Fruit fly (Drosophila melanogaster): ENCODE measurements around the gene Cralbp.

DNA sequence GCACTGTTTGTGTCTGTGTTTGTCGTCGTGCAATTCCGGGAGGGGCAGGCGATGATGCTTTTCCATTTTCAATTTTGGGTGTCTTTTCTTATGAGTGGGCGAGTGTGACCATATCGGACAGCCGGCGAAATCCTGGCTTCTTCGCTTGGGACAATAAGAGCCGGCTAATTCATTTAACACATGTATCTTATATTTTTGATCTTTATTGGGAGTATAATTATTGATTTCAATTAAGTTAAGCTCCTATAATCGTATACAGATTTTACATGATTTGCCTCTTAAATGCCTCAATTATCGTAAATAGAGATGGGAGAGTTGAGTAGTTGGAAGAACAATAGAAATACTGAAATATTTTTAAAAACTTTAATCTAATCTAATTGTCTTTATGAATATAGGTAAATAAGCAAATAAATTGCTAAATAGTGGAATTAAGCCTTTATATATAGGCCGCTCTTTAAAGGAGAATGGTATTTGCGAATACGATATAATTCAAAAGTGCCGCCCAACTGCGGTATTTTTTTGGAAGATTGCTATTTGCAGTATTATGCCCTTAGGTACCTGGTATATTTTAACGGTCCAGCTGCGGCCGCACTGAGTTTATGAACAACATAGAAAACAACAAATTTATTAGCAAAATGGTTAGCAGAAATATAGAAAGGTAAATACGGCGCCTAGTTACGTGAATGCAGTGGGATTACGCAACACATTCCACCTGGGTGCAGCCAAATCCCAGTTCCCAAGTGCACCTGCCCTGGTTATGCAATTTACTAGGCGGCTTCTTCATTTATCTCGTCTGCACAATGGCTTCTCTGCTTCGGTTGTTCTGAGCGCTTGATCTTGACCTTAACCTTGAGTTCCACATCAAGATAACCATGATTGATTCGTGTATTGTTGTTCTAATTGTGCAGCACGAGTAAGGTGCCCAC lies 6.8 kb downstream of the Cralbp start, which contains the start of the genes Myt1, PGRP-LD and Pmi:
- TF ChIP-seq D1 (tag; optimal IDR thresholded peaks at IDR 0.05), result no peak
- TF ChIP-seq CG15710 (tag; optimal IDR thresholded peaks at IDR 0.05), result no peak
- TF ChIP-seq CG8301 (tag; optimal IDR thresholded peaks at IDR 0.05), result no peak
- TF ChIP-seq CG12605 (GFP tag; IDR thresholded peaks at IDR 0.05), result no peak
- TF ChIP-seq Pif1B (GFP tag; optimal IDR thresholded peaks at IDR 0.05), result no peak
- TF ChIP-seq CG10348 (GFP tag; IDR thresholded peaks at IDR 0.05), result no peak
- TF ChIP-seq CG32121 (GFP tag; IDR thresholded peaks at IDR 0.05), result no peak
- no peak for TF ChIP-seq CG4496 (GFP tag; IDR thresholded peaks at IDR 0.05)
- no peak for TF ChIP-seq gl (tag; optimal IDR thresholded peaks at IDR 0.05)
- no peak for TF ChIP-seq CG8159 (tag; optimal IDR thresholded peaks at IDR 0.05)
- TF ChIP-seq EcR (GFP tag; optimal IDR thresholded peaks at IDR 0.05), result no peak
- no peak for TF ChIP-seq CG9948 (tag; optimal IDR thresholded peaks at IDR 0.05)
- TF ChIP-seq Pif1A (GFP tag; optimal IDR thresholded peaks at IDR 0.05), result no peak

All from whole organism, pupa.